Fruit fly (Drosophila melanogaster) Kc167 (cell line): ENCODE measurements around the gene nanos.

Source experiments
- Myc ChIP-seq: fragments of >200 bp; optimal IDR thresholded peaks from 2 replicates; lab custom pipeline; 2017; ENCODE audit warnings: missing external identifiers
- Sin3A ChIP-seq: fragments of >200 bp; optimal IDR thresholded peaks from 2 replicates; lab custom pipeline; 2018; ENCODE audit warnings: missing external identifiers
- h ChIP-seq: fragments of >200 bp; optimal IDR thresholded peaks from 3 replicates; lab custom pipeline; 2018; ENCODE audit warnings: missing external identifiers
- insv ChIP-seq: fragments of >200 bp; optimal IDR thresholded peaks from 3 replicates; lab custom pipeline; 2018; ENCODE audit warnings: missing external identifiers
- psq ChIP-seq: fragments of >200 bp; optimal IDR thresholded peaks from 2 replicates; lab custom pipeline; 2017; ENCODE audit warnings: missing external identifiers
- ttk ChIP-seq: sonication (Bioruptor generic); optimal IDR thresholded peaks from 2 replicates; lab custom pipeline; 2017; ENCODE audit warnings: missing external identifiers

dm6 chr3R:19113836-19114235, 43.2 kb upstream of the nanos start:
- no peak for TF ChIP-seq Sin3A (lab: Kevin White, UChicago)
- TF ChIP-seq h (lab: Kevin White, UChicago), result no peak
- no peak for TF ChIP-seq ttk (lab: Kevin White, UChicago)
- TF ChIP-seq Myc, result no peak
- no peak for TF ChIP-seq psq
- no peak for TF ChIP-seq insv (lab: Kevin White, UChicago)
